Worm (Caenorhabditis elegans): ENCODE measurements around the gene T13C2.2.
A peak's percentile ranks its signal among the peaks of the same experiment; 100 is the strongest.

ce11 chrII:6825732-6826131 is 33.7 kb downstream of the T13C2.2 start:
- TF ChIP-seq ama-1 (optimal IDR thresholded peaks at IDR 0.05) = no peak
- peak; percentile 78 for TF ChIP-seq ceh-16 (tag; optimal IDR thresholded peaks at IDR 0.05)
- TF ChIP-seq crh-2 (tag; optimal IDR thresholded peaks at IDR 0.05) = peak; percentile 29
- TF ChIP-seq blmp-1 (tag; optimal IDR thresholded peaks at IDR 0.05; ENCODE audit: insufficient read depth) = peak; percentile 90
- peak; percentile 83 for TF ChIP-seq sem-4 (tag; optimal IDR thresholded peaks at IDR 0.05)
- peak; percentile 54 for TF ChIP-seq nhr-25 (tag; optimal IDR thresholded peaks at IDR 0.05)
- TF ChIP-seq ztf-4 (tag; optimal IDR thresholded peaks at IDR 0.05) = no peak
- TF ChIP-seq unc-55 (GFP tag; optimal IDR thresholded peaks at IDR 0.05) = no peak
- TF ChIP-seq snpc-4 (tag; optimal IDR thresholded peaks at IDR 0.05) = no peak
- no peak for TF ChIP-seq mbf-1 (tag; optimal IDR thresholded peaks at IDR 0.05)

Measured in whole organism, L2 larva.